Fruit fly (Drosophila melanogaster) Kc167 (cell line): ENCODE data around the gene CYLD.

Source experiments
- Myc ChIP-seq: fragments of >200 bp; optimal IDR thresholded peaks from 2 replicates; lab custom pipeline; 2017; ENCODE audit warnings: missing external identifiers
- Sin3A ChIP-seq: fragments of >200 bp; optimal IDR thresholded peaks from 2 replicates; lab custom pipeline; 2018; ENCODE audit warnings: missing external identifiers
- psq ChIP-seq: fragments of >200 bp; optimal IDR thresholded peaks from 2 replicates; lab custom pipeline; 2017; ENCODE audit warnings: missing external identifiers
- ttk ChIP-seq: sonication (Bioruptor generic); optimal IDR thresholded peaks from 2 replicates; lab custom pipeline; 2017; ENCODE audit warnings: missing external identifiers

DNA sequence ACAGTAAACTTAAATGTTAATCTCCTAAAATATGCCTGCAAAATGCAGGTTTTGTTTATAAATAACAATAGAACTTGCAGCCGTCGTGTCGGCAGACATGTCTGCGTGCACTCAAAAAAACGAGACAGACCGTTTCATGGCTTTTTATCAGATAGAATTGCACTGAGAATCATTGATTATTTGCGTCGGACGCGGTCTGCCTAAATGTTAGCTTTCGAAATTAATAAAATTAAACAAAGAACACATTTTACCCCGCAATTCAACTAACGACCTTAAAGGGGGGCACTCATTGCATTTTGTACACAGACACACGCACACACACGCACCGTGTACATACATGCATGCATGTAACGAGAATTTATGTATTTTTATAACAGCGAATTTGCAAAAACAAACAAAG lies 22.8 kb downstream of the CYLD start:
- TF ChIP-seq psq (lab: Kevin White, UChicago) (no peak), ttk (lab: Kevin White, UChicago) (no peak), Myc (lab: Kevin White, UChicago) (no peak), Sin3A (lab: Kevin White, UChicago) (no peak)
